Fruit fly (Drosophila melanogaster): Measurements from ENCODE around the gene knrl.

knrl gene

DNA sequence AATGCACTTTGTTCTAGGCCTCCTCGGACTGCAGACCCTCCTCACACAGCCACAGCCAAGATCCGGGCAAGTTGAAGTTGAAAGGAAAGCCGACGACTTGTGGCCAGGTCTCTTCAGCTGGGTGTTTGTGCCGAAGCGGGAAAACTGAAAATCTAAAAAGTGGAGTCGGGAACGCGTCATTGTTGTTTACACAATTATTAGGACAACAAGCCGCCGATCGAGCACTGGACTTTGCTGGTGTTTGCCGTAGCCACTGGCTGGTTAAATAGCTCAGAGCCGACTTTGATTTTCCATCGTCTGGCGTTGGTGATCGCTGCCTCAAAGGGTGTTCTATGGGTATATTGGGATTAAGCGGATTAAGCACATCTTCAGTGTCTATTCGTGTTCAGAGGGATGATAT lies 46.9 kb upstream of the knrl start (continued):
- TF ChIP-seq Mad (GFP tag; optimal IDR thresholded peaks at IDR 0.05) (no peak), CG1024 (GFP tag; IDR thresholded peaks at IDR 0.05) (0 out of 2 replicates have a peak, but pooled peaks have one; percentile 4), CG15601 (tag; optimal IDR thresholded peaks at IDR 0.05) (peak; percentile 5), CG9215 (GFP tag; IDR thresholded peaks at IDR 0.05) (no peak), CG15696 (tag; optimal IDR thresholded peaks at IDR 0.05) (peak; percentile 41), ci (GFP tag; IDR thresholded peaks at IDR 0.05) (0 out of 3 replicates have a peak, but pooled peaks have one; percentile 30), Kr (GFP tag; optimal IDR thresholded peaks at IDR 0.05) (no peak), CG31365 (tag; optimal IDR thresholded peaks at IDR 0.05) (no peak), CG18764 (GFP tag; optimal IDR thresholded peaks at IDR 0.05) (no peak), Side (GFP tag; optimal IDR thresholded peaks at IDR 0.05) (no peak), otp (GFP tag; IDR thresholded peaks at IDR 0.05) (peak; percentile 61; the same call in 1 of the 3 replicates), trh (GFP tag; optimal IDR thresholded peaks at IDR 0.05) (no peak), dmrt11E (tag; optimal IDR thresholded peaks at IDR 0.05) (peak; percentile 18), CG6254 (GFP tag; optimal IDR thresholded peaks at IDR 0.05) (no peak), Fer3 (tag; optimal IDR thresholded peaks at IDR 0.05) (no peak), en (GFP tag; optimal IDR thresholded peaks at IDR 0.05) (no peak), Med (GFP tag) (peak; percentile 62), CG16779 (GFP tag; IDR thresholded peaks at IDR 0.05) (no peak), zfh1 (GFP tag; IDR thresholded peaks at IDR 0.05) (peak; percentile 42; the same call in 1 of the 3 replicates), CG18476 (GFP tag; optimal IDR thresholded peaks at IDR 0.05) (no peak), CG8765 (GFP tag; IDR thresholded peaks at IDR 0.05) (no peak), ara (GFP tag; IDR thresholded peaks at IDR 0.05) (peak; percentile 49; the same call in 1 of the 2 replicates), Awh (GFP tag; IDR thresholded peaks at IDR 0.05) (0 out of 2 replicates have a peak, but pooled peaks have one; percentile 59), CG17612 (GFP tag; IDR thresholded peaks at IDR 0.05) (no peak), unpg (GFP tag; optimal IDR thresholded peaks at IDR 0.05) (no peak), kni (GFP tag; optimal IDR thresholded peaks at IDR 0.05) (peak; percentile 35), gem (tag; optimal IDR thresholded peaks at IDR 0.05) (peak; percentile 2), cato (GFP tag; optimal IDR thresholded peaks at IDR 0.05; ENCODE audit: borderline replicate concordance) (no peak), CG4404 (GFP tag; IDR thresholded peaks at IDR 0.05) (no peak; the same call in 1 of the 2 replicates), CG16815 (GFP tag; optimal IDR thresholded peaks at IDR 0.05) (peak; percentile 1), Oaz (GFP tag; IDR thresholded peaks at IDR 0.05) (no peak), pho (GFP tag; optimal IDR thresholded peaks at IDR 0.05) (no peak), CG10209 (GFP tag; optimal IDR thresholded peaks at IDR 0.05) (peak; percentile 38), bbx (GFP tag; IDR thresholded peaks at IDR 0.05; ENCODE audit: partially characterized antibody) (no peak), CG9727 (GFP tag; optimal IDR thresholded peaks at IDR 0.05) (peak; percentile 46), Ravus (GFP tag; IDR thresholded peaks at IDR 0.05) (no peak)

DNA sequence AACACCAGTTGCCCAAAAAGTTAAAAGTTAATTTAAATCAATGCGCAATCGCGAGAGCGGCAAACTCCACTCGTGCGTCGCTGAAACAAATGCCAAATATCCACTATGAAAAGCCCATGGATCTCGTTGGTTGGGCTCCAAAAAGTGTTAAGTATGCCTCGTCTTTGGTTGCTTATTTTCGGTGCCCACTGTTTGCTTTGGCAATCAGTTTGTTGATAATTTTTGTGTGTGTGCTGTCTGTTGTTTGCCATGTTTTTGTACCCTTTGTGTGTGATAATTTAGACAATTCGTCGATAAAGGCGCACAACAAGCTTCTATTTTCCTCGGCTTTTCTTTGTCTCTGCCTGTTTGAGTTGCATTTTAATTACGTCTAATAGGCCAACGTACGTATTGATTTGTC lies 43.5 kb upstream of the knrl start:
- TF ChIP-seq repo (GFP tag; optimal IDR thresholded peaks at IDR 0.05) (no peak), HmgZ (tag; optimal IDR thresholded peaks at IDR 0.05) (no peak), CG7786 (GFP tag; optimal IDR thresholded peaks at IDR 0.05) (no peak), ab (GFP tag; optimal IDR thresholded peaks at IDR 0.05) (no peak), Tbp (GFP tag; optimal IDR thresholded peaks at IDR 0.05) (no peak), tx (GFP tag; optimal IDR thresholded peaks at IDR 0.05) (no peak), CG7745 (tag; optimal IDR thresholded peaks at IDR 0.05) (no peak), kah (GFP tag; optimal IDR thresholded peaks at IDR 0.05) (no peak), Ets65A (GFP tag) (no peak), CG15011 (GFP tag; optimal IDR thresholded peaks at IDR 0.05) (no peak), twi (tag; optimal IDR thresholded peaks at IDR 0.05) (no peak), CG4328 (GFP tag; optimal IDR thresholded peaks at IDR 0.05) (no peak), Xbp1 (GFP tag; optimal IDR thresholded peaks at IDR 0.05) (no peak), hkb (optimal IDR thresholded peaks at IDR 0.05) (no peak), hkb (GFP tag; IDR thresholded peaks at IDR 0.05) (peak; percentile 56; the same call in 1 of the 2 replicates), Meics (GFP tag; optimal IDR thresholded peaks at IDR 0.05) (peak; percentile 33), CG17829 (tag; optimal IDR thresholded peaks at IDR 0.05) (no peak), Mes4 (GFP tag; optimal IDR thresholded peaks at IDR 0.05) (peak; percentile 23), Oaz (GFP tag; IDR thresholded peaks at IDR 0.05) (no peak)

Measured in whole organism, embryonic.